Fruit fly (Drosophila melanogaster): ENCODE measurements around the gene CG12105.
A peak's percentile ranks its signal among the peaks of the same experiment; 100 is the strongest.

CG12105 gene

dm6 chr3L:1664876-1665275 is 49.3 kb upstream of the CG12105 start, which contains the start of the genes Srrm234 and CG7974 (continued):
- TF ChIP-seq CG6765 (GFP tag; optimal IDR thresholded peaks at IDR 0.05) (no peak), CG12744 (GFP tag; optimal IDR thresholded peaks at IDR 0.05) (no peak), luna (GFP tag; optimal IDR thresholded peaks at IDR 0.05) (no peak), CG30020 (tag; optimal IDR thresholded peaks at IDR 0.05) (no peak), Lim3 (GFP tag; IDR thresholded peaks at IDR 0.05) (no peak), nerfin-2 (GFP tag; IDR thresholded peaks at IDR 0.05; ENCODE audit: partially characterized antibody) (no peak), CG12299 (tag; optimal IDR thresholded peaks at IDR 0.05) (no peak), Hr39 (optimal IDR thresholded peaks at IDR 0.05) (no peak), kah (GFP tag; optimal IDR thresholded peaks at IDR 0.05) (no peak), tgo (GFP tag; IDR thresholded peaks at IDR 0.05) (no peak), CG11085 (GFP tag; IDR thresholded peaks at IDR 0.05) (no peak), CG9437 (GFP tag; optimal IDR thresholded peaks at IDR 0.05) (peak; percentile 83), Hsf (GFP tag; optimal IDR thresholded peaks at IDR 0.05) (no peak), NK7.1 (GFP tag; optimal IDR thresholded peaks at IDR 0.05) (no peak), ci (GFP tag; IDR thresholded peaks at IDR 0.05) (no peak), chm (GFP tag; IDR thresholded peaks at IDR 0.05) (no peak), wdn (GFP tag; IDR thresholded peaks at IDR 0.05) (no peak), peb (GFP tag; IDR thresholded peaks at IDR 0.05) (no peak), lov (optimal IDR thresholded peaks at IDR 0.05) (no peak), lov (GFP tag; IDR thresholded peaks at IDR 0.05) (no peak), gem (tag; optimal IDR thresholded peaks at IDR 0.05) (no peak), MESR4 (GFP tag; optimal IDR thresholded peaks at IDR 0.05) (peak; percentile 84), CG9215 (GFP tag; IDR thresholded peaks at IDR 0.05) (no peak), CkIIα-i1 (GFP tag; IDR thresholded peaks at IDR 0.05) (no peak), gsb-n (tag; optimal IDR thresholded peaks at IDR 0.05) (no peak), hbn (GFP tag; IDR thresholded peaks at IDR 0.05; ENCODE audit: partially characterized antibody) (peak; percentile 49), Sin3A (optimal IDR thresholded peaks at IDR 0.05) (peak; percentile 50), Ptx1 (GFP tag; IDR thresholded peaks at IDR 0.05) (no peak), nmo (GFP tag; optimal IDR thresholded peaks at IDR 0.05) (peak; percentile 10), CG4424 (GFP tag; optimal IDR thresholded peaks at IDR 0.05) (no peak), Dbx (GFP tag; IDR thresholded peaks at IDR 0.05) (no peak), CTCF (GFP tag; optimal IDR thresholded peaks at IDR 0.05) (no peak), HLH4C (GFP tag; IDR thresholded peaks at IDR 0.05; ENCODE audit: partially characterized antibody) (no peak), sna (GFP tag; IDR thresholded peaks at IDR 0.05; ENCODE audit: partially characterized antibody) (peak; percentile 39; the same call in 1 of the 2 replicates), CG14667 (GFP tag; IDR thresholded peaks at IDR 0.05) (no peak), CG14014 (GFP tag; IDR thresholded peaks at IDR 0.05) (no peak), Bgb (GFP tag; IDR thresholded peaks at IDR 0.05; ENCODE audit: partially characterized antibody) (peak; percentile 38; the same call in 1 of the 2 replicates), CG8924 (tag; optimal IDR thresholded peaks at IDR 0.05) (peak; percentile 9), CG31224 (GFP tag; IDR thresholded peaks at IDR 0.05) (no peak), CG12942 (GFP tag; optimal IDR thresholded peaks at IDR 0.05) (no peak), crol (GFP tag; IDR thresholded peaks at IDR 0.05) (no peak), E2f2 (GFP tag; IDR thresholded peaks at IDR 0.05) (peak; percentile 55), CG18599 (GFP tag; optimal IDR thresholded peaks at IDR 0.05) (no peak), Lhr (GFP tag; optimal IDR thresholded peaks at IDR 0.05) (peak; percentile 5), tap (tag; optimal IDR thresholded peaks at IDR 0.05) (no peak), Mrtf (GFP tag; IDR thresholded peaks at IDR 0.05) (no peak), B-H1 (GFP tag; IDR thresholded peaks at IDR 0.05) (no peak), trem (tag; optimal IDR thresholded peaks at IDR 0.05) (peak; percentile 55), dmrt11E (tag; optimal IDR thresholded peaks at IDR 0.05) (no peak), sens-2 (GFP tag; IDR thresholded peaks at IDR 0.05) (no peak), CG12104 (GFP tag; optimal IDR thresholded peaks at IDR 0.05) (no peak), CG1602 (GFP tag; optimal IDR thresholded peaks at IDR 0.05) (no peak), Sry-β (GFP tag; optimal IDR thresholded peaks at IDR 0.05) (peak; percentile 50), CrebB (tag; optimal IDR thresholded peaks at IDR 0.05) (no peak)
